Fruit fly (Drosophila melanogaster) whole organism, embryonic: ENCODE data around the gene AcCoAS.

Experiments used
- Atf3 ChIP-seq: fragments of 200-800 bp; sonication (Bioruptor generic); optimal IDR thresholded peaks from 3 replicates; lab custom pipeline; 2016; ENCODE audit warnings: missing biosample characterization, missing genetic modification characterization
- Atf6 ChIP-seq: fragments of 200-800 bp; sonication (Bioruptor generic); IDR thresholded peaks from 2 replicates; pipeline ENCODE4 v1.3.6; 2022; ENCODE audit warnings: missing biosample characterization, missing genetic modification characterization
- CG10147 ChIP-seq: fragments of 200-800 bp; sonication (Bioruptor generic); optimal IDR thresholded peaks from 2 replicates; lab custom pipeline; 2019; ENCODE audit warnings: missing biosample characterization, mild to moderate bottlenecking, missing genetic modification characterization, moderate library complexity
- CG10654 ChIP-seq: fragments of 200-800 bp; sonication (Bioruptor generic); optimal IDR thresholded peaks from 2 replicates; lab custom pipeline; 2016; ENCODE audit warnings: missing biosample characterization, missing genetic modification characterization
- CG11085 ChIP-seq: fragments of 200-800 bp; sonication (Bioruptor generic); IDR thresholded peaks from 2 replicates; pipeline ENCODE4 v1.3.6; 2022; ENCODE audit warnings: missing biosample characterization, missing genetic modification characterization
- CG11456 ChIP-seq: fragments of 200-800 bp; sonication (Bioruptor generic); IDR thresholded peaks from 3 replicates; pipeline ENCODE4 v1.3.6; 2022; ENCODE audit warnings: missing biosample characterization, missing genetic modification characterization
- CG13775 ChIP-seq: fragments of 200-800 bp; sonication (Bioruptor generic); optimal IDR thresholded peaks from 3 replicates; lab custom pipeline; 2017; ENCODE audit warnings: missing biosample characterization, mild to moderate bottlenecking, missing genetic modification characterization
- CG14014 ChIP-seq: fragments of 200-800 bp; sonication (Bioruptor generic); IDR thresholded peaks from 2 replicates; pipeline ENCODE4 v1.3.6; 2022; ENCODE audit warnings: missing biosample characterization, missing genetic modification characterization
- CG14050 ChIP-seq: fragments of 200-800 bp; sonication (Bioruptor generic); IDR thresholded peaks from 3 replicates; pipeline ENCODE4 v1.3.6; 2022; ENCODE audit warnings: missing biosample characterization, missing genetic modification characterization
- CG15514 ChIP-seq: fragments of 200-800 bp; sonication (Bioruptor generic); optimal IDR thresholded peaks from 3 replicates; lab custom pipeline; 2017; ENCODE audit warnings: missing biosample characterization, missing genetic modification characterization, mild to moderate bottlenecking, moderate library complexity, missing genetic modification reagents
- CG17829 ChIP-seq: fragments of 200-800 bp; optimal IDR thresholded peaks from 2 replicates; lab custom pipeline; 2019; ENCODE audit warnings: missing biosample characterization, mild to moderate bottlenecking, missing genetic modification characterization, moderate library complexity
- CG17912 ChIP-seq: fragments of 200-800 bp; sonication (Bioruptor generic); optimal IDR thresholded peaks from 2 replicates; lab custom pipeline; 2018; ENCODE audit warnings: missing biosample characterization, mild to moderate bottlenecking, missing genetic modification characterization
- CG2678 ChIP-seq: fragments of 200-800 bp; sonication (Bioruptor generic); optimal IDR thresholded peaks from 3 replicates; lab custom pipeline; 2019; ENCODE audit warnings: missing biosample characterization, mild to moderate bottlenecking, missing genetic modification characterization, moderate library complexity
- CG4282 ChIP-seq: fragments of 200-800 bp; sonication (Bioruptor generic); optimal IDR thresholded peaks from 2 replicates; lab custom pipeline; 2016; ENCODE audit warnings: missing biosample characterization, missing genetic modification characterization
- CG8089 ChIP-seq: fragments of 200-800 bp; sonication (Bioruptor generic); optimal IDR thresholded peaks from 3 replicates; lab custom pipeline; 2016; ENCODE audit warnings: missing biosample characterization, missing genetic modification characterization
- CG8281 ChIP-seq: fragments of 200-800 bp; sonication (Bioruptor generic); optimal IDR thresholded peaks from 2 replicates; lab custom pipeline; 2018; ENCODE audit warnings: missing biosample characterization, mild to moderate bottlenecking, missing genetic modification characterization, moderate library complexity
- CG8359 ChIP-seq: fragments of 200-800 bp; sonication (Bioruptor generic); optimal IDR thresholded peaks from 2 replicates; lab custom pipeline; 2017; ENCODE audit warnings: missing biosample characterization, mild to moderate bottlenecking, missing genetic modification characterization, borderline replicate concordance
- D ChIP-seq, 2 experiments: fragments of 200-800 bp in 1 of 2; fragments of >200 bp in 1 of 2; sonication (Bioruptor generic) in 1 of 2; optimal IDR thresholded peaks; 2 replicates in 1 of 2; 3 replicates in 1 of 2; lab custom pipeline; 2017; ENCODE audit warnings: mild to moderate bottlenecking in 1 of 2, missing biosample characterization in 1 of 2, missing genetic modification characterization in 1 of 2, missing genetic modification reagents in 1 of 2
- Dbx ChIP-seq: fragments of 200-800 bp; sonication (Bioruptor generic); IDR thresholded peaks from 3 replicates; pipeline ENCODE4 v1.3.6; 2022; ENCODE audit warnings: missing biosample characterization, missing genetic modification characterization
- Dref ChIP-seq: fragments of 200-800 bp; sonication (Bioruptor generic); IDR thresholded peaks from 2 replicates; pipeline ENCODE4 v1.3.6; 2022; ENCODE audit warnings: missing biosample characterization, missing genetic modification characterization
- Ets65A ChIP-seq: fragments of 200-800 bp; sonication (Bioruptor generic); peaks from one replicate; lab custom pipeline; 2016; ENCODE audit warnings: missing biosample characterization, missing genetic modification characterization
- HLHmδ ChIP-seq: fragments of 200-800 bp; sonication (Bioruptor generic); optimal IDR thresholded peaks from 2 replicates; lab custom pipeline; 2018; ENCODE audit warnings: missing biosample characterization, mild to moderate bottlenecking, missing genetic modification characterization, moderate library complexity
- Hr51 ChIP-seq, 2 experiments: fragments of 200-800 bp; sonication (Bioruptor generic); optimal IDR thresholded peaks; 2 replicates in 1 of 2; 3 replicates in 1 of 2; lab custom pipeline; 2016 to 2018; ENCODE audit warnings: missing biosample characterization in 2 of 2, missing genetic modification characterization in 2 of 2, mild to moderate bottlenecking in 1 of 2, moderate library complexity in 1 of 2
- Myb ChIP-seq: fragments of 200-800 bp; sonication (Bioruptor generic); optimal IDR thresholded peaks from 2 replicates; lab custom pipeline; 2016; ENCODE audit warnings: missing biosample characterization, missing genetic modification characterization
- Neu2 ChIP-seq: fragments of 200-800 bp; sonication (Bioruptor generic); optimal IDR thresholded peaks from 3 replicates; lab custom pipeline; 2016; ENCODE audit warnings: missing biosample characterization, missing genetic modification characterization, borderline replicate concordance
- NfI ChIP-seq: fragments of 200-800 bp; sonication (Bioruptor generic); optimal IDR thresholded peaks from 3 replicates; lab custom pipeline; 2018; ENCODE audit warnings: missing biosample characterization, mild to moderate bottlenecking, missing genetic modification characterization, moderate library complexity
- Rfx ChIP-seq: fragments of 200-800 bp; sonication (Bioruptor generic); IDR thresholded peaks from 2 replicates; pipeline ENCODE4 v1.3.6; 2022; ENCODE audit warnings: missing biosample characterization, missing genetic modification characterization
- Side ChIP-seq: fragments of 200-800 bp; sonication (Bioruptor generic); optimal IDR thresholded peaks from 2 replicates; lab custom pipeline; 2016; ENCODE audit warnings: missing biosample characterization, missing genetic modification characterization
- Vsx1 ChIP-seq: fragments of 200-800 bp; sonication (Bioruptor generic); optimal IDR thresholded peaks from 2 replicates; lab custom pipeline; 2017; ENCODE audit warnings: missing biosample characterization, mild to moderate bottlenecking, missing genetic modification characterization, missing genetic modification reagents
- aop ChIP-seq: fragments of 200-800 bp; sonication (Bioruptor generic); IDR thresholded peaks from 2 replicates; pipeline ENCODE4 v1.3.6; 2022; ENCODE audit warnings: missing biosample characterization, missing genetic modification characterization
- ara ChIP-seq: fragments of 200-800 bp; sonication (Bioruptor generic); IDR thresholded peaks from 2 replicates; pipeline ENCODE4 v1.3.6; 2022; ENCODE audit warnings: missing biosample characterization, missing genetic modification characterization
- chinmo ChIP-seq: fragments of 200-800 bp; sonication (Bioruptor generic); IDR thresholded peaks from 4 replicates; pipeline ENCODE4 v1.3.6; 2022; ENCODE audit warnings: missing biosample characterization, missing genetic modification characterization; ENCODE audit not compliant: partially characterized antibody
- ci ChIP-seq: fragments of 200-800 bp; sonication (Bioruptor generic); IDR thresholded peaks from 3 replicates; pipeline ENCODE4 v1.3.6; 2022; ENCODE audit warnings: missing biosample characterization, missing genetic modification characterization
- dati ChIP-seq: fragments of 200-800 bp; sonication (Bioruptor generic); IDR thresholded peaks from 2 replicates; pipeline ENCODE4 v1.3.6; 2022; ENCODE audit warnings: missing biosample characterization, missing genetic modification characterization
- ken ChIP-seq: fragments of 200-800 bp; sonication (Bioruptor generic); IDR thresholded peaks from 3 replicates; pipeline ENCODE4 v1.3.6; 2022; ENCODE audit warnings: missing biosample characterization, missing genetic modification characterization
- lov ChIP-seq, 2 experiments: fragments of 200-800 bp in 1 of 2; fragments of >200 bp in 1 of 2; sonication (Bioruptor generic) in 1 of 2; IDR thresholded peaks in 1 of 2; optimal IDR thresholded peaks in 1 of 2; 2 replicates in 1 of 2; 3 replicates in 1 of 2; pipeline versions ENCODE4 v1.3.6 to Lab custom; 2017 to 2022; ENCODE audit warnings: missing biosample characterization in 1 of 2, missing genetic modification characterization in 1 of 2
- nau ChIP-seq: fragments of 200-800 bp; sonication (Bioruptor generic); optimal IDR thresholded peaks from 3 replicates; lab custom pipeline; 2017; ENCODE audit warnings: missing biosample characterization, mild to moderate bottlenecking, missing genetic modification characterization, missing genetic modification reagents
- pho ChIP-seq: fragments of 200-800 bp; sonication (Bioruptor generic); optimal IDR thresholded peaks from 2 replicates; lab custom pipeline; 2016; ENCODE audit warnings: missing biosample characterization, missing genetic modification characterization
- prd ChIP-seq, 3 experiments: fragments of >200 bp in 2 of 3; fragments of 200-800 bp in 1 of 3; sonication (Bioruptor generic) in 1 of 3; optimal IDR thresholded peaks in 2 of 3; IDR thresholded peaks in 1 of 3; 2 replicates in 2 of 3; 3 replicates in 1 of 3; pipeline versions ENCODE4 v1.3.6 to Lab custom; 2017 to 2022; ENCODE audit warnings: missing biosample characterization in 1 of 3, missing genetic modification characterization in 1 of 3
- rib ChIP-seq: fragments of 200-800 bp; sonication (Bioruptor generic); IDR thresholded peaks from 2 replicates; pipeline ENCODE4 v1.3.6; 2022; ENCODE audit warnings: missing biosample characterization, missing genetic modification characterization
- row ChIP-seq: fragments of 200-800 bp; sonication (Bioruptor generic); IDR thresholded peaks from 3 replicates; pipeline ENCODE4 v1.3.6; 2022; ENCODE audit warnings: missing biosample characterization, missing genetic modification characterization
- scrt ChIP-seq: fragments of 200-800 bp; sonication (Bioruptor generic); optimal IDR thresholded peaks from 2 replicates; lab custom pipeline; 2018; ENCODE audit warnings: missing biosample characterization, mild to moderate bottlenecking, missing genetic modification characterization, moderate library complexity
- sim ChIP-seq: fragments of 200-800 bp; sonication (Bioruptor generic); IDR thresholded peaks from 2 replicates; pipeline ENCODE4 v1.3.6; 2022; ENCODE audit warnings: missing biosample characterization, missing genetic modification characterization
- sima ChIP-seq: fragments of 200-800 bp; sonication (Bioruptor generic); optimal IDR thresholded peaks from 2 replicates; lab custom pipeline; 2016; ENCODE audit warnings: missing biosample characterization, missing genetic modification characterization
- stc ChIP-seq: fragments of 200-800 bp; sonication (Bioruptor generic); IDR thresholded peaks from 2 replicates; pipeline ENCODE4 v1.3.6; 2022; ENCODE audit warnings: missing biosample characterization, missing genetic modification characterization
- twi ChIP-seq: fragments of 200-800 bp; optimal IDR thresholded peaks from 2 replicates; lab custom pipeline; 2019; ENCODE audit warnings: missing biosample characterization, mild to moderate bottlenecking, missing genetic modification characterization, moderate library complexity

AcCoAS gene

dm6 chr3L:21279876-21280566 lies at the start of gene AcCoAS (continued):
- peak; percentile 50; the same call in 1 of the 2 replicates for TF ChIP-seq CG14014 (GFP tag; lab: Robert Waterston, UW)
- no peak for TF ChIP-seq CG4282 (GFP tag; lab: Kevin White, UChicago)
- TF ChIP-seq CG2678 (tag; lab: Kevin White, UChicago): peak; percentile 54
- TF ChIP-seq rib: peak; percentile 52; the same call in 1 of the 2 replicates
- 0 out of 2 replicates have a peak, but pooled peaks have one; percentile 7 for TF ChIP-seq CG11085
- TF ChIP-seq Neu2 (GFP tag; lab: Kevin White, UChicago): no peak
- no peak for TF ChIP-seq row
- TF ChIP-seq Side: peak; percentile 60
- TF ChIP-seq Atf6 (GFP tag; lab: Robert Waterston, UW): peak; percentile 51; the same call in 1 of the 2 replicates
- no peak for TF ChIP-seq CG14050
- no peak for TF ChIP-seq CG8281
- TF ChIP-seq CG10147: peak; percentile 22
- TF ChIP-seq lov (optimal IDR thresholded peaks at IDR 0.05; lab: Kevin White, UChicago): no peak
- 0 out of 3 replicates have a peak, but pooled peaks have one; percentile 51 for TF ChIP-seq lov (GFP tag; IDR thresholded peaks at IDR 0.05; lab: Robert Waterston, UW)
- peak; percentile 30 for TF ChIP-seq pho (GFP tag; lab: Kevin White, UChicago)
- no peak for TF ChIP-seq Vsx1 (GFP tag; lab: Kevin White, UChicago)
- peak; percentile 62; the same call in 2 of the 3 replicates for TF ChIP-seq Dbx (GFP tag; lab: Robert Waterston, UW)
- TF ChIP-seq stc (GFP tag; lab: Robert Waterston, UW): 0 out of 2 replicates have a peak, but pooled peaks have one; percentile 35
- peak; percentile 48 for TF ChIP-seq scrt

dm6 chr3L:21324724-21325123 lies 44.7 kb upstream of the AcCoAS start:
- no peak for TF ChIP-seq sim (GFP tag; lab: Robert Waterston, UW)
- no peak for TF ChIP-seq CG10654
- TF ChIP-seq Dref (GFP tag; lab: Robert Waterston, UW): 0 out of 2 replicates have a peak, but pooled peaks have one; percentile 2
- TF ChIP-seq sima: no peak
- TF ChIP-seq CG13775 (GFP tag; lab: Kevin White, UChicago): no peak
- peak; percentile 50 for TF ChIP-seq Ets65A (GFP tag; lab: Kevin White, UChicago)
- TF ChIP-seq D (optimal IDR thresholded peaks at IDR 0.05; lab: Kevin White, UChicago): no peak
- no peak for TF ChIP-seq D (GFP tag; optimal IDR thresholded peaks at IDR 0.05; lab: Kevin White, UChicago)
- TF ChIP-seq chinmo: no peak
- TF ChIP-seq CG11456: 0 out of 3 replicates have a peak, but pooled peaks have one; percentile 54
- TF ChIP-seq ci: no peak
- 0 out of 3 replicates have a peak, but pooled peaks have one; percentile 6 for TF ChIP-seq ken (GFP tag; lab: Robert Waterston, UW)

- TF ChIP-seq twi (tag; lab: Kevin White, UChicago): no peak
- no peak for TF ChIP-seq aop (GFP tag; lab: Robert Waterston, UW)
- no peak for TF ChIP-seq prd (optimal IDR thresholded peaks at IDR 0.05; lab: Kevin White, UChicago)
- TF ChIP-seq prd (GFP tag; IDR thresholded peaks at IDR 0.05; lab: Robert Waterston, UW): no peak
- no peak for TF ChIP-seq CG8359 (GFP tag; lab: Kevin White, UChicago)
- no peak for TF ChIP-seq CG17829 (tag; lab: Kevin White, UChicago)
- peak; percentile 57 for TF ChIP-seq NfI (GFP tag; lab: Kevin White, UChicago)
- no peak for TF ChIP-seq Rfx
- no peak for TF ChIP-seq Myb (GFP tag; lab: Kevin White, UChicago)
- TF ChIP-seq ara (GFP tag; lab: Robert Waterston, UW): no peak
- TF ChIP-seq CG15514 (GFP tag; lab: Kevin White, UChicago): peak; percentile 49
- no peak for TF ChIP-seq dati (GFP tag; lab: Robert Waterston, UW)
- no peak for TF ChIP-seq CG8089 (GFP tag; lab: Kevin White, UChicago)
- peak in 1 of 2 experiments; percentile 51 for TF ChIP-seq Hr51 (GFP tag; optimal IDR thresholded peaks at IDR 0.05; lab: Kevin White, UChicago)
- no peak for TF ChIP-seq HLHmδ (GFP tag; lab: Kevin White, UChicago)
- TF ChIP-seq Atf3 (GFP tag; lab: Kevin White, UChicago): no peak
- TF ChIP-seq CG17912: no peak
- TF ChIP-seq nau (GFP tag; lab: Kevin White, UChicago): no peak
Observed at dm6 chr3L:21321807-21322503, 41.9 kb upstream of the AcCoAS start.
